Worm (Caenorhabditis elegans): ENCODE measurements around the gene srt-30.
A peak's percentile ranks its signal among the peaks of the same experiment; 100 is the strongest.

Gene srt-30

ce11 chrV:3759419-3759915 is 40.8 kb downstream of the srt-30 start, which contains the start of gene chk-1 (continued):
- no peak for TF ChIP-seq set-16 (GFP tag; IDR thresholded peaks at IDR 0.05)
- no peak for TF ChIP-seq T26A8.4 (GFP tag; IDR thresholded peaks at IDR 0.05)
- no peak for TF ChIP-seq nhr-237 (tag; optimal IDR thresholded peaks at IDR 0.05)
- no peak for TF ChIP-seq snpc-4 (tag; optimal IDR thresholded peaks at IDR 0.05)
- no peak for TF ChIP-seq daf-12 (tag; optimal IDR thresholded peaks at IDR 0.05)
- no peak for TF ChIP-seq lin-29 (GFP tag; IDR thresholded peaks at IDR 0.05)
- TF ChIP-seq fos-1 (tag; optimal IDR thresholded peaks at IDR 0.05), result no peak
- TF ChIP-seq dmd-9 (GFP tag; IDR thresholded peaks at IDR 0.05), result no peak
- no peak for TF ChIP-seq daf-16 (GFP tag; optimal IDR thresholded peaks at IDR 0.05)
- no peak for TF ChIP-seq daf-16 (tag; optimal IDR thresholded peaks at IDR 0.05)
- peak; percentile 95 for TF ChIP-seq dpl-1 (GFP tag; optimal IDR thresholded peaks at IDR 0.05)
- TF ChIP-seq sdz-12 (GFP tag; optimal IDR thresholded peaks at IDR 0.05), result no peak
- TF ChIP-seq tag-97 (GFP tag; IDR thresholded peaks at IDR 0.05), result no peak
- TF ChIP-seq rbr-2 (tag; optimal IDR thresholded peaks at IDR 0.05), result peak; percentile 39
- TF ChIP-seq nhr-111 (GFP tag; optimal IDR thresholded peaks at IDR 0.05), result no peak
- no peak for TF ChIP-seq ceh-62 (tag; optimal IDR thresholded peaks at IDR 0.05)
- TF ChIP-seq spr-3 (GFP tag; optimal IDR thresholded peaks at IDR 0.05), result no peak
- no peak for TF ChIP-seq dmd-8 (GFP tag; IDR thresholded peaks at IDR 0.05)
- TF ChIP-seq mep-1 (tag; optimal IDR thresholded peaks at IDR 0.05), result no peak
- TF ChIP-seq pqm-1 (tag; optimal IDR thresholded peaks at IDR 0.05), result no peak
- peak; percentile 35 for TF ChIP-seq nhr-77 (tag; optimal IDR thresholded peaks at IDR 0.05)
- no peak for TF ChIP-seq php-3 (GFP tag; IDR thresholded peaks at IDR 0.05)
- no peak for TF ChIP-seq nhr-25 (tag; optimal IDR thresholded peaks at IDR 0.05; ENCODE audit: borderline replicate concordance, insufficient read depth)
- no peak for TF ChIP-seq spr-1 (tag; optimal IDR thresholded peaks at IDR 0.05)
- no peak for TF ChIP-seq ZK337.2 (GFP tag; IDR thresholded peaks at IDR 0.05)
- TF ChIP-seq R02D3.7 (tag; optimal IDR thresholded peaks at IDR 0.05), result peak; percentile 88
- TF ChIP-seq nhr-102 (tag; optimal IDR thresholded peaks at IDR 0.05), result no peak
- TF ChIP-seq ZK546.5 (tag; optimal IDR thresholded peaks at IDR 0.05), result no peak
- peak in 1 of 2 experiments; percentile 63 for TF ChIP-seq hif-1 (tag; optimal IDR thresholded peaks at IDR 0.05)
- no peak for TF ChIP-seq zfp-2 (tag; optimal IDR thresholded peaks at IDR 0.05)
- no peak for TF ChIP-seq mxl-2 (GFP tag; conservative IDR thresholded peaks at IDR 0.05)
- TF ChIP-seq aha-1 (tag), result no peak
- TF ChIP-seq unc-62 (GFP tag; optimal IDR thresholded peaks at IDR 0.05 in 1 of 2), result no peak
- TF ChIP-seq unc-62 (tag; optimal IDR thresholded peaks at IDR 0.05), result no peak
- no peak for TF ChIP-seq zip-11 (GFP tag; IDR thresholded peaks at IDR 0.05)
- no peak for TF ChIP-seq lim-7 (GFP tag; IDR thresholded peaks at IDR 0.05)
- TF ChIP-seq ceh-20 (GFP tag; IDR thresholded peaks at IDR 0.05), result no peak
- no peak for TF ChIP-seq pha-4 (GFP tag; IDR thresholded peaks at IDR 0.05)
- peak; percentile 24 for TF ChIP-seq pha-4 (tag; optimal IDR thresholded peaks at IDR 0.05)
- peak; percentile 50 for TF ChIP-seq hlh-11 (tag; optimal IDR thresholded peaks at IDR 0.05)
- TF ChIP-seq egl-27 (tag; optimal IDR thresholded peaks at IDR 0.05), result no peak
- TF ChIP-seq dmd-6 (GFP tag; IDR thresholded peaks at IDR 0.05), result peak; percentile 14; the same call in 1 of the 2 replicates
- TF ChIP-seq Y5F2A.4 (GFP tag; optimal IDR thresholded peaks at IDR 0.05), result no peak

ce11 chrV:3756887-3757286 is 43.4 kb downstream of the srt-30 start, which contains the start of gene gid-7:
gid-7 (minus strand) TSS chrV:3757074.
- TF ChIP-seq unc-130 (GFP tag; optimal IDR thresholded peaks at IDR 0.05) (peak; percentile 2), hmg-1.1 (GFP tag; IDR thresholded peaks at IDR 0.05) (peak; percentile 37; the same call in 1 of the 2 replicates), daf-16 (GFP tag; optimal IDR thresholded peaks at IDR 0.05) (no peak), daf-16 (tag; optimal IDR thresholded peaks at IDR 0.05) (peak; percentile 24), daf-12 (tag; optimal IDR thresholded peaks at IDR 0.05) (no peak), aly-2 (tag; optimal IDR thresholded peaks at IDR 0.05) (no peak), unc-62 (GFP tag; optimal IDR thresholded peaks at IDR 0.05 in 1 of 2) (peak in 1 of 2 experiments; percentile 96), unc-62 (tag; optimal IDR thresholded peaks at IDR 0.05) (no peak), nhr-28 (tag; optimal IDR thresholded peaks at IDR 0.05) (peak; percentile 20), F49E8.2 (tag; optimal IDR thresholded peaks at IDR 0.05; ENCODE audit: borderline replicate concordance) (peak; percentile 5), lin-13 (GFP tag; optimal IDR thresholded peaks at IDR 0.05) (peak; percentile 32), lsy-2 (tag; optimal IDR thresholded peaks at IDR 0.05) (peak in 1 of 2 experiments; percentile 54), hlh-11 (tag; optimal IDR thresholded peaks at IDR 0.05) (peak; percentile 67), Y48G9A.11 (GFP tag; IDR thresholded peaks at IDR 0.05) (0 out of 2 replicates have a peak, but pooled peaks have one; percentile 26), T26A8.4 (GFP tag; IDR thresholded peaks at IDR 0.05) (no peak), egl-43 (GFP tag; IDR thresholded peaks at IDR 0.05) (peak; percentile 28; the same call in 1 of the 2 replicates), mep-1 (tag; optimal IDR thresholded peaks at IDR 0.05) (peak; percentile 31), hlh-30 (tag; optimal IDR thresholded peaks at IDR 0.05; ENCODE audit: insufficient read depth) (peak; percentile 70)
